Worm (Caenorhabditis elegans) whole organism, midembryonic: ENCODE measurements around the gene F43D2.3.

Source experiments
- cog-1 ChIP-seq: sonication (generic microtip); optimal IDR thresholded peaks from 2 replicates; lab custom pipeline; 2016; ENCODE audit warnings: missing genetic modification characterization, missing compliant biosample characterization
- klf-2 ChIP-seq: fragments of 200-800 bp; sonication (Bioruptor generic); conservative IDR thresholded peaks from 2 replicates; pipeline ENCODE4 v1.3.6; 2022; ENCODE audit warnings: missing genetic modification reagents, missing genetic modification characterization, missing compliant biosample characterization
- ztf-23 ChIP-seq: fragments of 200-800 bp; sonication (Bioruptor generic); IDR thresholded peaks from 2 replicates; pipeline ENCODE4 v1.3.6; 2022; ENCODE audit warnings: missing genetic modification reagents, missing genetic modification characterization, missing compliant biosample characterization

DNA sequence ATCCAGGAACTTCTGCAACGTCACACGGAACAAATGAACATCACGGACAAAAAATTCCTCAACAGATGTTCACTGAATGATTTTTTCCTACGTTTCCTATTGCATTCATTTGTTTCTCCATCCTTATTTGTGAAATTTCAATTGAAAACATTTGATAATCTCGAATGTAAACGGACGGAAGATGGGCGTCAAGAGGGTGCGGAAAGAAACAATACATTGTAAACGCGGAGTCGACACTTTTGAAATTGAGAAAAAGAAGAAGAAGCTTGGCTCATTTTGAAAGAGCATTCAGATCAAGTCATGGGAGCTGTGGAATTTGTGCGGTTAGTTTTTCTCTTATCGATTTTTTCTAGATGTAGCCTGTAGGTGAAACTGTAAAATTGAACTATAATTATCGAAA, 31.3 kb downstream of the F43D2.3 start, which contains the start of gene C47E8.9:
- TF ChIP-seq klf-2 (GFP tag; lab: Robert Waterston, UW) (no peak), ztf-23 (GFP tag; lab: Robert Waterston, UW) (no peak), cog-1 (tag; lab: Kevin White, UChicago) (no peak)
